Fruit fly (Drosophila melanogaster): ENCODE results near the gene Sox21b.

The Sox21b gene

dm6 chr3L:14108068-14108520 is 23.0 kb downstream of the Sox21b start, which contains the start of gene Sox21a (continued):
- TF ChIP-seq C15 (GFP tag; IDR thresholded peaks at IDR 0.05) = no peak
- no peak for TF ChIP-seq Dad (GFP tag; optimal IDR thresholded peaks at IDR 0.05)
- no peak for TF ChIP-seq Ptx1 (GFP tag; IDR thresholded peaks at IDR 0.05)
- TF ChIP-seq MTF-1 (GFP tag; optimal IDR thresholded peaks at IDR 0.05; ENCODE audit: borderline replicate concordance) = no peak
- TF ChIP-seq CG13123 (GFP tag; optimal IDR thresholded peaks at IDR 0.05) = no peak
- TF ChIP-seq CG11247 (GFP tag; IDR thresholded peaks at IDR 0.05) = no peak
- TF ChIP-seq Opbp (GFP tag; IDR thresholded peaks at IDR 0.05; ENCODE audit: partially characterized antibody) = no peak
- TF ChIP-seq gcm (GFP tag; optimal IDR thresholded peaks at IDR 0.05) = peak; percentile 18
- no peak for TF ChIP-seq CG9797 (GFP tag; optimal IDR thresholded peaks at IDR 0.05)
- TF ChIP-seq psq (GFP tag; optimal IDR thresholded peaks at IDR 0.05) = no peak
- no peak for TF ChIP-seq pros (GFP tag; optimal IDR thresholded peaks at IDR 0.05)
- no peak for TF ChIP-seq Sox100B (GFP tag; optimal IDR thresholded peaks at IDR 0.05)
- TF ChIP-seq CG13624 (GFP tag; optimal IDR thresholded peaks at IDR 0.05) = no peak
- no peak for TF ChIP-seq repo (GFP tag; optimal IDR thresholded peaks at IDR 0.05)
- TF ChIP-seq Sox102F (GFP tag; optimal IDR thresholded peaks at IDR 0.05) = no peak
- TF ChIP-seq CG5180 (GFP tag; optimal IDR thresholded peaks at IDR 0.05) = no peak
- TF ChIP-seq CG7839 (tag; optimal IDR thresholded peaks at IDR 0.05) = no peak
- no peak for TF ChIP-seq dan (GFP tag; IDR thresholded peaks at IDR 0.05)
- no peak for TF ChIP-seq CG15514 (GFP tag; optimal IDR thresholded peaks at IDR 0.05)
- no peak for TF ChIP-seq H15 (GFP tag; IDR thresholded peaks at IDR 0.05)
- TF ChIP-seq CG9876 (GFP tag; optimal IDR thresholded peaks at IDR 0.05) = no peak
- no peak for TF ChIP-seq CG11695 (GFP tag; IDR thresholded peaks at IDR 0.05)
- TF ChIP-seq Trl (optimal IDR thresholded peaks at IDR 0.05) = peak; percentile 41 to 42
- no peak for TF ChIP-seq Trl (GFP tag; optimal IDR thresholded peaks at IDR 0.05)
- no peak for TF ChIP-seq oc (tag; optimal IDR thresholded peaks at IDR 0.05)
- TF ChIP-seq twi (tag; optimal IDR thresholded peaks at IDR 0.05) = no peak
- no peak for TF ChIP-seq CG13296 (GFP tag; optimal IDR thresholded peaks at IDR 0.05)
- TF ChIP-seq Ada2b (GFP tag; IDR thresholded peaks at IDR 0.05) = no peak
- no peak for TF ChIP-seq corto (GFP tag; optimal IDR thresholded peaks at IDR 0.05)
- peak; percentile 49 for TF ChIP-seq fd102C (GFP tag; optimal IDR thresholded peaks at IDR 0.05)
- TF ChIP-seq tin (GFP tag; optimal IDR thresholded peaks at IDR 0.05) = no peak
- TF ChIP-seq Atf6 (GFP tag; IDR thresholded peaks at IDR 0.05) = no peak
- TF ChIP-seq CG1024 (GFP tag; IDR thresholded peaks at IDR 0.05) = no peak
- no peak for TF ChIP-seq Awh (GFP tag; IDR thresholded peaks at IDR 0.05)
- TF ChIP-seq CG11456 (GFP tag; IDR thresholded peaks at IDR 0.05) = no peak
- no peak for TF ChIP-seq CG6813 (GFP tag; optimal IDR thresholded peaks at IDR 0.05)
- no peak for TF ChIP-seq CG18599 (GFP tag; optimal IDR thresholded peaks at IDR 0.05)
- no peak for TF ChIP-seq CG17912 (GFP tag; optimal IDR thresholded peaks at IDR 0.05)
- TF ChIP-seq Scr (GFP tag; IDR thresholded peaks at IDR 0.05; ENCODE audit: partially characterized antibody) = no peak
- TF ChIP-seq bigmax (GFP tag; optimal IDR thresholded peaks at IDR 0.05) = no peak
- TF ChIP-seq Med (GFP tag) = no peak
- no peak for TF ChIP-seq CG30020 (tag; optimal IDR thresholded peaks at IDR 0.05)
- no peak for TF ChIP-seq unpg (GFP tag; optimal IDR thresholded peaks at IDR 0.05)
- no peak for TF ChIP-seq TFAM (GFP tag; optimal IDR thresholded peaks at IDR 0.05)
- TF ChIP-seq CG42726 (GFP tag; IDR thresholded peaks at IDR 0.05; ENCODE audit: partially characterized antibody) = no peak
- TF ChIP-seq ac (GFP tag; optimal IDR thresholded peaks at IDR 0.05) = no peak
- TF ChIP-seq D (optimal IDR thresholded peaks at IDR 0.05) = no peak
- TF ChIP-seq D (GFP tag; optimal IDR thresholded peaks at IDR 0.05) = no peak
- no peak for TF ChIP-seq CG3065 (GFP tag; optimal IDR thresholded peaks at IDR 0.05)
- no peak for TF ChIP-seq luna (GFP tag; optimal IDR thresholded peaks at IDR 0.05)
- no peak for TF ChIP-seq CG13424 (tag; optimal IDR thresholded peaks at IDR 0.05)
- TF ChIP-seq Neu2 (GFP tag; optimal IDR thresholded peaks at IDR 0.05; ENCODE audit: borderline replicate concordance) = no peak
